Worm (Caenorhabditis elegans) whole organism, L1 larva: Measurements from ENCODE around the gene npp-23.

ENCODE experiments used
- C04F5.9 ChIP-seq: sonication (generic microtip); optimal IDR thresholded peaks from 2 replicates; lab custom pipeline; 2016; ENCODE audit warnings: missing genetic modification characterization, missing compliant biosample characterization
- C16A3.4 ChIP-seq: fragments of 150-350 bp; optimal IDR thresholded peaks from 2 replicates; lab custom pipeline; 2014; ENCODE audit warnings: missing biosample characterization, missing genetic modification characterization
- F16B12.6 ChIP-seq: fragments of 150-350 bp; optimal IDR thresholded peaks from 2 replicates; lab custom pipeline; 2014; ENCODE audit warnings: missing biosample characterization, missing genetic modification characterization
- Y116A8C.19 ChIP-seq: sonication (generic microtip); optimal IDR thresholded peaks from 2 replicates; lab custom pipeline; 2016; ENCODE audit warnings: missing compliant biosample characterization, missing genetic modification characterization, borderline replicate concordance
- alr-1 ChIP-seq: fragments of 200-800 bp; sonication (Bioruptor generic); optimal IDR thresholded peaks from 2 replicates; lab custom pipeline; 2018; ENCODE audit warnings: borderline replicate concordance, mild to moderate bottlenecking, missing genetic modification characterization, missing compliant biosample characterization
- aly-2 ChIP-seq: fragments of 150-350 bp; optimal IDR thresholded peaks from 2 replicates; lab custom pipeline; 2014; ENCODE audit warnings: missing biosample characterization, missing genetic modification characterization
- ama-1 ChIP-seq: fragments of 150-350 bp; optimal IDR thresholded peaks from 2 replicates; lab custom pipeline; 2014
- blmp-1 ChIP-seq: fragments of 150-350 bp; optimal IDR thresholded peaks from 2 replicates; lab custom pipeline; 2014; ENCODE audit warnings: missing biosample characterization, missing genetic modification characterization
- ceh-8 ChIP-seq: fragments of 200-800 bp; sonication (Bioruptor generic); optimal IDR thresholded peaks from 2 replicates; lab custom pipeline; 2018; ENCODE audit warnings: mild to moderate bottlenecking, missing genetic modification characterization, moderate library complexity, missing compliant biosample characterization
- ceh-82 ChIP-seq, 3 experiments: fragments of 150-350 bp in 1 of 3; sonication (generic microtip) in 2 of 3; optimal IDR thresholded peaks; 2 replicates each; lab custom pipeline; 2014 to 2017; ENCODE audit warnings: missing biosample characterization in 3 of 3, missing genetic modification characterization in 3 of 3
- ceh-90 ChIP-seq: sonication (generic microtip); optimal IDR thresholded peaks from 2 replicates; lab custom pipeline; 2016; ENCODE audit warnings: missing genetic modification characterization, missing compliant biosample characterization
- ces-1 ChIP-seq: fragments of 150-350 bp; optimal IDR thresholded peaks from 2 replicates; lab custom pipeline; 2014; ENCODE audit warnings: missing biosample characterization, missing genetic modification reagents, missing genetic modification characterization
- dpl-1 ChIP-seq, 3 experiments: fragments of 150-350 bp in 2 of 3; sonication (generic microtip) in 1 of 3; optimal IDR thresholded peaks; 2 replicates each; lab custom pipeline; 2014 to 2017; ENCODE audit warnings: missing biosample characterization in 3 of 3, missing genetic modification characterization in 3 of 3, missing genetic modification reagents in 3 of 3
- dsc-1 ChIP-seq: sonication (generic microtip); optimal IDR thresholded peaks from 2 replicates; lab custom pipeline; 2016; ENCODE audit warnings: mild to moderate bottlenecking, missing genetic modification characterization, missing compliant biosample characterization
- efl-3 ChIP-seq: fragments of 200-800 bp; sonication (Bioruptor generic); optimal IDR thresholded peaks from 2 replicates; lab custom pipeline; 2018; ENCODE audit warnings: mild to moderate bottlenecking, missing genetic modification characterization, missing compliant biosample characterization
- egl-27 ChIP-seq, 2 experiments: fragments of 150-350 bp in 1 of 2; sonication (generic microtip); optimal IDR thresholded peaks; 3 replicates each; lab custom pipeline; 2017 to 2018; ENCODE audit warnings: missing biosample characterization in 2 of 2, missing genetic modification characterization in 2 of 2, missing genetic modification reagents in 2 of 2
- elt-2 ChIP-seq: sonication (generic microtip); optimal IDR thresholded peaks from 2 replicates; lab custom pipeline; 2016; ENCODE audit warnings: missing genetic modification characterization, mild to moderate bottlenecking, inconsistent platforms, missing compliant biosample characterization, missing genetic modification reagents
- elt-3 ChIP-seq, 6 experiments: fragments of 150-350 bp in 1 of 6; sonication (generic microtip); optimal IDR thresholded peaks; 2 replicates each; lab custom pipeline; 2017 to 2018; ENCODE audit warnings: missing biosample characterization in 6 of 6, missing genetic modification characterization in 6 of 6, inconsistent platforms in 1 of 6
- ets-5 ChIP-seq: fragments of 200-800 bp; sonication (Bioruptor generic); IDR thresholded peaks from 2 replicates; pipeline ENCODE4 v1.3.6; 2022; ENCODE audit warnings: missing genetic modification characterization, missing compliant biosample characterization
- fkh-4 ChIP-seq: sonication (generic microtip); optimal IDR thresholded peaks from 2 replicates; lab custom pipeline; 2016; ENCODE audit warnings: missing compliant biosample characterization, missing genetic modification characterization, borderline replicate concordance
- fkh-8 ChIP-seq: sonication (generic microtip); optimal IDR thresholded peaks from 2 replicates; lab custom pipeline; 2016; ENCODE audit warnings: mild to moderate bottlenecking, missing genetic modification characterization, missing compliant biosample characterization
- grh-1 ChIP-seq: fragments of 200-800 bp; sonication (Bioruptor generic); IDR thresholded peaks from 2 replicates; pipeline ENCODE4 v1.3.6; 2022; ENCODE audit warnings: missing genetic modification reagents, missing genetic modification characterization, missing compliant biosample characterization
- hlh-17 ChIP-seq: fragments of 200-800 bp; sonication (Bioruptor generic); optimal IDR thresholded peaks from 2 replicates; lab custom pipeline; 2018; ENCODE audit warnings: missing genetic modification characterization, mild to moderate bottlenecking, missing compliant biosample characterization, moderate library complexity, borderline replicate concordance
- hlh-4 ChIP-seq: sonication (generic microtip); optimal IDR thresholded peaks from 2 replicates; lab custom pipeline; 2016; ENCODE audit warnings: mild to moderate bottlenecking, missing genetic modification characterization, missing compliant biosample characterization
- lin-13 ChIP-seq: fragments of 150-350 bp; optimal IDR thresholded peaks from 2 replicates; lab custom pipeline; 2014; ENCODE audit warnings: missing biosample characterization, missing genetic modification reagents, missing genetic modification characterization
- lin-14 ChIP-seq: fragments of 200-800 bp; sonication (Bioruptor generic); optimal IDR thresholded peaks from 2 replicates; lab custom pipeline; 2018; ENCODE audit warnings: mild to moderate bottlenecking, missing genetic modification characterization, moderate library complexity, missing compliant biosample characterization
- lin-39 ChIP-seq: fragments of 150-350 bp; optimal IDR thresholded peaks from 2 replicates; lab custom pipeline; 2014; ENCODE audit warnings: missing biosample characterization, missing genetic modification reagents, missing genetic modification characterization
- lir-3 ChIP-seq: sonication (generic microtip); optimal IDR thresholded peaks from 2 replicates; lab custom pipeline; 2016; ENCODE audit warnings: mild to moderate bottlenecking, missing genetic modification characterization, moderate library complexity, missing compliant biosample characterization; ENCODE audit not compliant: poor library complexity
- lsy-2 ChIP-seq, 2 experiments: fragments of 150-350 bp; optimal IDR thresholded peaks; 2 replicates each; lab custom pipeline; 2014; ENCODE audit warnings: missing biosample characterization in 2 of 2, missing genetic modification characterization in 2 of 2
- mab-9 ChIP-seq: fragments of 200-800 bp; sonication (Bioruptor generic); IDR thresholded peaks from 2 replicates; pipeline ENCODE4 v1.3.6; 2022; ENCODE audit warnings: missing genetic modification reagents, missing genetic modification characterization, missing compliant biosample characterization
- mdl-1 ChIP-seq, 2 experiments: fragments of 150-350 bp; optimal IDR thresholded peaks; 2 replicates each; lab custom pipeline; 2014 to 2017; ENCODE audit warnings: missing biosample characterization in 2 of 2, missing genetic modification characterization in 2 of 2, inconsistent platforms in 1 of 2
- mef-2 ChIP-seq: fragments of 150-350 bp; optimal IDR thresholded peaks from 2 replicates; lab custom pipeline; 2014; ENCODE audit warnings: missing biosample characterization, missing genetic modification characterization
- mep-1 ChIP-seq: fragments of 150-350 bp; optimal IDR thresholded peaks from 2 replicates; lab custom pipeline; 2014; ENCODE audit warnings: missing biosample characterization, missing genetic modification characterization
- nhr-12 ChIP-seq: sonication (generic microtip); optimal IDR thresholded peaks from 2 replicates; lab custom pipeline; 2017; ENCODE audit warnings: missing biosample characterization, missing genetic modification characterization
- nhr-20 ChIP-seq: sonication (generic microtip); optimal IDR thresholded peaks from 2 replicates; lab custom pipeline; 2016; ENCODE audit warnings: mild to moderate bottlenecking, missing genetic modification characterization, missing compliant biosample characterization
- nhr-28 ChIP-seq: fragments of 150-350 bp; optimal IDR thresholded peaks from 2 replicates; lab custom pipeline; 2014; ENCODE audit warnings: missing biosample characterization, missing genetic modification characterization
- nhr-71 ChIP-seq: sonication (generic microtip); optimal IDR thresholded peaks from 2 replicates; lab custom pipeline; 2016; ENCODE audit warnings: mild to moderate bottlenecking, missing genetic modification characterization, moderate library complexity, missing compliant biosample characterization
- nhr-76 ChIP-seq: sonication (generic microtip); optimal IDR thresholded peaks from 2 replicates; lab custom pipeline; 2017; ENCODE audit warnings: missing biosample characterization, missing genetic modification characterization
- nhr-77 ChIP-seq: fragments of 150-350 bp; optimal IDR thresholded peaks from 2 replicates; lab custom pipeline; 2014; ENCODE audit warnings: missing biosample characterization, missing genetic modification characterization
- nhr-90 ChIP-seq: sonication (generic microtip); optimal IDR thresholded peaks from 2 replicates; lab custom pipeline; 2016; ENCODE audit warnings: mild to moderate bottlenecking, missing genetic modification characterization, missing compliant biosample characterization; ENCODE audit not compliant: poor library complexity
- pag-3 ChIP-seq: sonication (generic microtip); optimal IDR thresholded peaks from 2 replicates; lab custom pipeline; 2017; ENCODE audit warnings: missing genetic modification characterization, mild to moderate bottlenecking, missing compliant biosample characterization, antibody characterized with exemption, borderline replicate concordance; ENCODE audit not compliant: insufficient read depth
- rnt-1 ChIP-seq: sonication (generic microtip); optimal IDR thresholded peaks from 2 replicates; lab custom pipeline; 2016; ENCODE audit warnings: mild to moderate bottlenecking, missing genetic modification characterization, moderate library complexity, missing compliant biosample characterization
- skn-1 ChIP-seq: fragments of 150-350 bp; optimal IDR thresholded peaks from 2 replicates; lab custom pipeline; 2014; ENCODE audit warnings: missing biosample characterization, missing genetic modification characterization
- snpc-4 ChIP-seq: fragments of 150-350 bp; optimal IDR thresholded peaks from 2 replicates; lab custom pipeline; 2014; ENCODE audit warnings: missing biosample characterization, missing genetic modification characterization
- sox-4 ChIP-seq: sonication (generic microtip); optimal IDR thresholded peaks from 2 replicates; lab custom pipeline; 2016; ENCODE audit warnings: missing genetic modification characterization, missing compliant biosample characterization
- sptf-1 ChIP-seq: fragments of 150-350 bp; optimal IDR thresholded peaks from 2 replicates; lab custom pipeline; 2014; ENCODE audit warnings: missing biosample characterization, missing genetic modification characterization
- sup-37 ChIP-seq: fragments of 200-800 bp; sonication (Bioruptor generic); optimal IDR thresholded peaks from 2 replicates; lab custom pipeline; 2018; ENCODE audit warnings: mild to moderate bottlenecking, missing genetic modification characterization, missing compliant biosample characterization
- unc-30 ChIP-seq: sonication (generic microtip); optimal IDR thresholded peaks from 2 replicates; lab custom pipeline; 2017; ENCODE audit warnings: missing biosample characterization, missing genetic modification characterization
- xbp-1 ChIP-seq: sonication (generic microtip); optimal IDR thresholded peaks from 2 replicates; lab custom pipeline; 2016; ENCODE audit warnings: missing genetic modification characterization, missing compliant biosample characterization
- zag-1 ChIP-seq: fragments of 150-350 bp; optimal IDR thresholded peaks from 2 replicates; lab custom pipeline; 2014; ENCODE audit warnings: missing biosample characterization, missing genetic modification characterization

npp-23 gene

ce11 chrIV:8901346-8901745 lies 31.9 kb upstream of the npp-23 start, which contains the start of gene C27B7.5:
TSS of gene C27B7.5 (plus strand) at chrIV:8901646.
- no peak for TF ChIP-seq nhr-12 (tag; lab: Kevin White, UChicago)
- no peak for TF ChIP-seq snpc-4 (tag; lab: Kevin White, UChicago)
- TF ChIP-seq nhr-90, result no peak
- no peak for TF ChIP-seq F16B12.6 (tag; lab: Kevin White, UChicago)
- no peak for TF ChIP-seq grh-1 (GFP tag; lab: Robert Waterston, UW)
- TF ChIP-seq elt-2 (tag; lab: Kevin White, UChicago), result no peak
- TF ChIP-seq, all 84 proteins: peak for 0

ce11 chrIV:8893746-8894145 lies 24.3 kb upstream of the npp-23 start, which contains the start of gene rad-54.L2:
TSS of gene rad-54.L2 (plus strand) at chrIV:8894077.
- TF ChIP-seq lsy-2 (tag; optimal IDR thresholded peaks at IDR 0.05; lab: Kevin White, UChicago), result peak; percentile 41 to 76
- no peak for TF ChIP-seq lin-39 (tag; lab: Kevin White, UChicago)
- no peak for TF ChIP-seq hlh-17
- peak; percentile 17 for TF ChIP-seq blmp-1 (tag; lab: Kevin White, UChicago)
- no peak for TF ChIP-seq C16A3.4 (tag; lab: Kevin White, UChicago)
- no peak for TF ChIP-seq nhr-76 (tag; lab: Kevin White, UChicago)
- TF ChIP-seq ets-5 (GFP tag; lab: Robert Waterston, UW), result no peak
- TF ChIP-seq C04F5.9 (tag; lab: Kevin White, UChicago), result no peak
- TF ChIP-seq egl-27 (tag; optimal IDR thresholded peaks at IDR 0.05; lab: Kevin White, UChicago), result no peak
- no peak for TF ChIP-seq rnt-1 (tag; lab: Kevin White, UChicago)
- no peak for TF ChIP-seq zag-1 (tag; lab: Kevin White, UChicago)
- no peak for TF ChIP-seq sup-37 (GFP tag; lab: Kevin White, UChicago)
- no peak for TF ChIP-seq fkh-4
- TF ChIP-seq ces-1 (GFP tag; lab: Kevin White, UChicago), result no peak
- peak; percentile 78 for TF ChIP-seq skn-1
- TF ChIP-seq hlh-4 (tag; lab: Kevin White, UChicago), result no peak
- TF ChIP-seq mef-2 (tag; lab: Kevin White, UChicago), result no peak
- TF ChIP-seq sptf-1, result no peak
- no peak for TF ChIP-seq sox-4 (tag; lab: Kevin White, UChicago)
- no peak for TF ChIP-seq nhr-28
- no peak for TF ChIP-seq ceh-90 (tag; lab: Kevin White, UChicago)
- TF ChIP-seq snpc-4 (tag; lab: Kevin White, UChicago), result peak; percentile 19
- TF ChIP-seq mab-9 (GFP tag; lab: Robert Waterston, UW), result no peak
- peak; percentile 57 for TF ChIP-seq dsc-1 (tag; lab: Kevin White, UChicago)
- TF ChIP-seq Y116A8C.19 (tag; lab: Kevin White, UChicago), result no peak
- peak; percentile 10 for TF ChIP-seq nhr-77 (tag; lab: Kevin White, UChicago)
- TF ChIP-seq ceh-8 (GFP tag; lab: Kevin White, UChicago), result no peak
- no peak for TF ChIP-seq lir-3 (tag; lab: Kevin White, UChicago)
- TF ChIP-seq nhr-20 (tag; lab: Kevin White, UChicago), result peak; percentile 61
- peak; percentile 76 for TF ChIP-seq lin-14
- peak; percentile 58 for TF ChIP-seq nhr-71 (tag; lab: Kevin White, UChicago)
- peak; percentile 12 for TF ChIP-seq F16B12.6 (tag; lab: Kevin White, UChicago)
- TF ChIP-seq dpl-1 (GFP tag; optimal IDR thresholded peaks at IDR 0.05; lab: Kevin White, UChicago), result peak; percentile 43 to 63 (median 52)
- no peak for TF ChIP-seq pag-3 (tag; lab: Kevin White, UChicago)
- TF ChIP-seq fkh-8 (tag; lab: Kevin White, UChicago), result peak; percentile 79
- TF ChIP-seq alr-1 (tag; lab: Kevin White, UChicago), result no peak
- TF ChIP-seq efl-3 (GFP tag; lab: Kevin White, UChicago), result no peak
- TF ChIP-seq lin-13 (GFP tag; lab: Kevin White, UChicago), result peak; percentile 43
- TF ChIP-seq ama-1 (lab: Kevin White, UChicago), result no peak
- peak in 1 of 6 experiments; percentile 3 for TF ChIP-seq elt-3 (tag; optimal IDR thresholded peaks at IDR 0.05; lab: Kevin White, UChicago)
- TF ChIP-seq ceh-82 (tag; optimal IDR thresholded peaks at IDR 0.05; lab: Kevin White, UChicago), result no peak
- TF ChIP-seq aly-2 (tag; lab: Kevin White, UChicago), result no peak
- TF ChIP-seq unc-30, result no peak
- TF ChIP-seq mdl-1 (tag; optimal IDR thresholded peaks at IDR 0.05; lab: Kevin White, UChicago), result peak in 1 of 2 experiments; percentile 22
- peak; percentile 8 for TF ChIP-seq xbp-1 (tag; lab: Kevin White, UChicago)
- TF ChIP-seq mep-1 (tag; lab: Kevin White, UChicago), result peak; percentile 76
- TF ChIP-seq elt-2 (tag; lab: Kevin White, UChicago), result no peak
